Worm (Caenorhabditis elegans): ENCODE measurements around the gene gst-19.
A peak's percentile ranks its signal among the peaks of the same experiment; 100 is the strongest.

The gst-19 gene

DNA sequence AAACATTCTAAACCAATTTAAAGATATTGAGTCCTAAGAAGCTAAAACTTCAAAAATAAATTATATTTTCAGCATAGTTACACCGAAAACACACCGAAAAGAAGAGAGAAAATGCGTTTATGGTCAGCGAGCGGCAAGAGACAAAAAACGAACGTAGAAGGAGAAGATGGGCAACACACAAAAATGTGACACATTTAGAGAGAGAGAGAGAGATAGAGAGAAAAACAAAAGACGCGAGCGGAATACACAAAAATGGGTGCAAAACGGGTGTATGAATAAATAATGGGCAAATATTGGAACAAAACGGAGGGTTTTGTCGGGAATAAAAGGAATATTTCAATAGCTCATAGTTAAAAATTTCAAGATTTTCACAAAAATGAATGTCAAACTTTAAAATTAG, 13.3 kb upstream of the gst-19 start (continued):
- TF ChIP-seq nhr-10 (tag; optimal IDR thresholded peaks at IDR 0.05) = no peak
- TF ChIP-seq nhr-21 (tag; optimal IDR thresholded peaks at IDR 0.05) = peak; percentile 7
- TF ChIP-seq fos-1 (tag; optimal IDR thresholded peaks at IDR 0.05) = peak; percentile 45
- no peak for TF ChIP-seq aly-2 (tag; optimal IDR thresholded peaks at IDR 0.05)
- no peak for TF ChIP-seq nhr-237 (tag; optimal IDR thresholded peaks at IDR 0.05)
- TF ChIP-seq ceh-82 (tag; optimal IDR thresholded peaks at IDR 0.05) = no peak
- no peak for TF ChIP-seq mdl-1 (tag; optimal IDR thresholded peaks at IDR 0.05)
- TF ChIP-seq sma-3 (GFP tag; optimal IDR thresholded peaks at IDR 0.05) = no peak
- TF ChIP-seq lin-13 (GFP tag; optimal IDR thresholded peaks at IDR 0.05) = no peak
- peak; percentile 39 for TF ChIP-seq C34F6.9 (tag; optimal IDR thresholded peaks at IDR 0.05)

DNA sequence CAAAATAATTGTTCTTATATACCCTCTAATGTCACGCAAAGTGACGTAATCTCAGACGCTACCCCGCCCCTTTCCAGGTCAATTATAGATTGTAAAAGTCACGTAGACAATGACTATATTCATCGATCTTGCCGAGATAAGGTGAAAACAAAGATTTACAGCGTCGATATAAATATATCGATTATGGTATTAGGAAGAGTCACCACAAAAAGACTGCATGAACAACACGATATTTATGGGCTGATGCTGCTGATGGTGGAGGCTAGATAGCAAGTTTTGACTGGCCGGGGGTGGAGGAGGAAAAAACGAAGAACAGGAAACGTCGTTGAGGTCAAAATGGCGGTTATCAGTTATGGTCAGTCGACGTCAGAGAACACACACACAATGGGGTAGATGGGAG, 11.6 kb upstream of the gst-19 start:
- TF ChIP-seq ztf-1 (GFP tag; conservative IDR thresholded peaks at IDR 0.05) (no peak), unc-62 (GFP tag; optimal IDR thresholded peaks at IDR 0.05) (no peak), F13H6.1 (tag; optimal IDR thresholded peaks at IDR 0.05) (peak; percentile 51), unc-39 (tag; optimal IDR thresholded peaks at IDR 0.05) (no peak), snpc-4 (tag; optimal IDR thresholded peaks at IDR 0.05) (no peak), ztf-4 (tag; optimal IDR thresholded peaks at IDR 0.05) (no peak), elt-3 (tag; optimal IDR thresholded peaks at IDR 0.05) (no peak), nhr-12 (tag; optimal IDR thresholded peaks at IDR 0.05) (no peak), elt-1 (tag; optimal IDR thresholded peaks at IDR 0.05) (peak; percentile 53), dmd-4 (tag; optimal IDR thresholded peaks at IDR 0.05) (no peak), gmeb-1 (tag; optimal IDR thresholded peaks at IDR 0.05) (no peak), unc-55 (GFP tag; optimal IDR thresholded peaks at IDR 0.05) (no peak), lin-13 (GFP tag; optimal IDR thresholded peaks at IDR 0.05) (no peak), sma-3 (GFP tag; optimal IDR thresholded peaks at IDR 0.05) (peak; percentile 45), peb-1 (tag; optimal IDR thresholded peaks at IDR 0.05) (no peak), mdl-1 (tag; optimal IDR thresholded peaks at IDR 0.05) (no peak), nhr-10 (tag; optimal IDR thresholded peaks at IDR 0.05) (no peak), skn-1 (tag; optimal IDR thresholded peaks at IDR 0.05) (no peak), nhr-6 (tag; optimal IDR thresholded peaks at IDR 0.05) (no peak), ama-1 (optimal IDR thresholded peaks at IDR 0.05) (no peak), mbf-1 (tag; optimal IDR thresholded peaks at IDR 0.05) (no peak), lin-39 (tag; optimal IDR thresholded peaks at IDR 0.05) (no peak), nhr-11 (tag; optimal IDR thresholded peaks at IDR 0.05) (no peak), ZK546.5 (tag; optimal IDR thresholded peaks at IDR 0.05) (no peak), fos-1 (tag; optimal IDR thresholded peaks at IDR 0.05) (peak; percentile 67), nhr-77 (tag; optimal IDR thresholded peaks at IDR 0.05) (no peak), R02D3.7 (tag; optimal IDR thresholded peaks at IDR 0.05) (no peak), crh-2 (tag; optimal IDR thresholded peaks at IDR 0.05) (peak; percentile 63), sem-4 (tag; optimal IDR thresholded peaks at IDR 0.05) (no peak), sma-9 (GFP tag; optimal IDR thresholded peaks at IDR 0.05) (peak; percentile 77), sma-9 (tag; optimal IDR thresholded peaks at IDR 0.05) (no peak), egl-27 (tag; optimal IDR thresholded peaks at IDR 0.05) (no peak), mab-5 (tag; optimal IDR thresholded peaks at IDR 0.05) (no peak), ceh-16 (tag; optimal IDR thresholded peaks at IDR 0.05) (peak; percentile 71), nhr-23 (tag; optimal IDR thresholded peaks at IDR 0.05) (no peak), ceh-82 (tag; optimal IDR thresholded peaks at IDR 0.05) (no peak), nhr-129 (tag; optimal IDR thresholded peaks at IDR 0.05) (peak; percentile 9), nhr-237 (tag; optimal IDR thresholded peaks at IDR 0.05) (no peak), zag-1 (tag; optimal IDR thresholded peaks at IDR 0.05) (no peak), nhr-21 (tag; optimal IDR thresholded peaks at IDR 0.05) (peak; percentile 74), blmp-1 (tag; optimal IDR thresholded peaks at IDR 0.05; ENCODE audit: insufficient read depth) (peak; percentile 53), ztf-11 (tag; optimal IDR thresholded peaks at IDR 0.05) (no peak), Y55F3AM.14 (GFP tag; optimal IDR thresholded peaks at IDR 0.05) (no peak), nhr-25 (tag; optimal IDR thresholded peaks at IDR 0.05) (peak; percentile 86), lin-11 (tag; optimal IDR thresholded peaks at IDR 0.05) (no peak), lsy-2 (tag; optimal IDR thresholded peaks at IDR 0.05) (peak in 1 of 2 experiments; percentile 39), aly-2 (tag; optimal IDR thresholded peaks at IDR 0.05) (no peak), C34F6.9 (tag; optimal IDR thresholded peaks at IDR 0.05) (no peak), alr-1 (tag; optimal IDR thresholded peaks at IDR 0.05) (no peak)
